Worm (Caenorhabditis elegans) whole organism, young adult: ENCODE results near the gene Y69E1A.5.

Source experiments
- B0336.3 ChIP-seq: fragments of 200-800 bp; sonication (Bioruptor generic); IDR thresholded peaks from 2 replicates; pipeline ENCODE4 v1.3.6; 2022; ENCODE audit warnings: missing genetic modification characterization, missing compliant biosample characterization
- T07F8.4 ChIP-seq: sonication (generic microtip); optimal IDR thresholded peaks from 2 replicates; lab custom pipeline; 2016; ENCODE audit warnings: mild to moderate bottlenecking, missing genetic modification characterization, moderate library complexity, missing compliant biosample characterization
- ama-1 ChIP-seq, 3 experiments: fragments of 150-350 bp in 1 of 3; sonication (generic microtip) in 2 of 3; optimal IDR thresholded peaks; 2 replicates each; lab custom pipeline; 2014 to 2018; ENCODE audit warnings: missing biosample characterization in 2 of 3, missing genetic modification characterization in 2 of 3, missing genetic modification reagents in 2 of 3
- egl-18 ChIP-seq: fragments of 200-800 bp; sonication (Bioruptor generic); IDR thresholded peaks from 2 replicates; pipeline ENCODE4 v1.3.6; 2022; ENCODE audit warnings: missing genetic modification reagents, missing genetic modification characterization, missing compliant biosample characterization
- hmg-20 ChIP-seq: fragments of 200-800 bp; sonication (Bioruptor generic); IDR thresholded peaks from 2 replicates; pipeline ENCODE4 v1.3.6; 2022; ENCODE audit warnings: missing genetic modification reagents, missing genetic modification characterization, missing compliant biosample characterization
- mcd-1 ChIP-seq: fragments of 200-800 bp; sonication (Bioruptor generic); IDR thresholded peaks from 2 replicates; pipeline ENCODE4 v1.3.6; 2022; ENCODE audit warnings: missing genetic modification reagents, missing genetic modification characterization, missing compliant biosample characterization
- mxl-1 ChIP-seq: sonication (generic microtip); optimal IDR thresholded peaks from 2 replicates; lab custom pipeline; 2016; ENCODE audit warnings: missing genetic modification characterization, missing compliant biosample characterization
- nfya-1 ChIP-seq: sonication (generic microtip); optimal IDR thresholded peaks from 2 replicates; lab custom pipeline; 2017; ENCODE audit warnings: antibody characterized with exemption, missing compliant biosample characterization, missing genetic modification characterization, borderline replicate concordance; ENCODE audit not compliant: insufficient read depth
- nhr-90 ChIP-seq: sonication (generic microtip); optimal IDR thresholded peaks from 2 replicates; lab custom pipeline; 2016; ENCODE audit warnings: missing genotype, mild to moderate bottlenecking, missing genetic modification characterization, missing compliant biosample characterization
- repo-1 ChIP-seq: sonication (generic microtip); optimal IDR thresholded peaks from 2 replicates; lab custom pipeline; 2017; ENCODE audit warnings: mild to moderate bottlenecking, missing genetic modification characterization, missing compliant biosample characterization
- snpc-4 ChIP-seq, 5 experiments: fragments of 150-350 bp in 1 of 5; sonication (generic microtip) in 4 of 5; optimal IDR thresholded peaks; 2 replicates each; lab custom pipeline; 2014 to 2018; ENCODE audit warnings: missing genetic modification characterization in 5 of 5, missing biosample characterization in 3 of 5, antibody characterized with exemption in 2 of 5, mild to moderate bottlenecking in 2 of 5, missing compliant biosample characterization in 2 of 5, missing genotype in 2 of 5, moderate library complexity in 2 of 5, missing genetic modification reagents in 1 of 5
- tbp1 ChIP-seq: fragments of 200-800 bp; sonication (Bioruptor generic); optimal IDR thresholded peaks from 2 replicates; lab custom pipeline; 2018; ENCODE audit warnings: mild to moderate bottlenecking, missing genetic modification characterization, missing compliant biosample characterization
- unc-62 ChIP-seq: fragments of 150-350 bp; optimal IDR thresholded peaks from 2 replicates; lab custom pipeline; 2014; ENCODE audit warnings: missing biosample characterization, missing genetic modification reagents, missing genetic modification characterization
- xnd-1 ChIP-seq: sonication (generic microtip); optimal IDR thresholded peaks from 2 replicates; lab custom pipeline; 2016; ENCODE audit warnings: missing genotype, missing genetic modification reagents, missing genetic modification characterization, missing compliant biosample characterization

ce11 chrIV:10970333-10970732 is 12.9 kb upstream of the Y69E1A.5 start:
- TF ChIP-seq snpc-4 (GFP tag; optimal IDR thresholded peaks at IDR 0.05; lab: Kevin White, UChicago) (no peak), snpc-4 (tag; optimal IDR thresholded peaks at IDR 0.05; lab: Kevin White, UChicago) (no peak), mcd-1 (GFP tag; lab: Robert Waterston, UW) (no peak), tbp1 (no peak), nfya-1 (tag; lab: Kevin White, UChicago) (no peak), egl-18 (GFP tag; lab: Robert Waterston, UW) (no peak), xnd-1 (tag; lab: Kevin White, UChicago) (no peak), mxl-1 (no peak), unc-62 (no peak), hmg-20 (GFP tag; lab: Robert Waterston, UW) (no peak), repo-1 (tag; lab: Kevin White, UChicago) (no peak), T07F8.4 (tag; lab: Kevin White, UChicago) (no peak), nhr-90 (tag; lab: Kevin White, UChicago) (no peak), ama-1 (optimal IDR thresholded peaks at IDR 0.05; lab: Kevin White, UChicago) (no peak), ama-1 (GFP tag; optimal IDR thresholded peaks at IDR 0.05; lab: Kevin White, UChicago) (no peak), B0336.3 (no peak)
